Worm (Caenorhabditis elegans) whole organism, late embryonic: ENCODE results near the gene fbxa-11.

Experiments used
- C38D4.7 ChIP-seq: fragments of 200-800 bp; sonication (Bioruptor generic); optimal IDR thresholded peaks from 2 replicates; lab custom pipeline; 2018; ENCODE audit warnings: mild to moderate bottlenecking, missing genetic modification characterization, moderate library complexity, missing compliant biosample characterization
- ama-1 ChIP-seq: fragments of 150-350 bp; optimal IDR thresholded peaks from 2 replicates; lab custom pipeline; 2014
- ceh-2 ChIP-seq: sonication (generic microtip); optimal IDR thresholded peaks from 2 replicates; lab custom pipeline; 2016; ENCODE audit warnings: missing genotype, missing genetic modification characterization, missing compliant biosample characterization
- ceh-34 ChIP-seq: sonication (generic microtip); optimal IDR thresholded peaks from 2 replicates; lab custom pipeline; 2016; ENCODE audit warnings: mild to moderate bottlenecking, missing genetic modification characterization, missing compliant biosample characterization
- fkh-6 ChIP-seq: sonication (generic microtip); optimal IDR thresholded peaks from 2 replicates; lab custom pipeline; 2016; ENCODE audit warnings: missing genetic modification characterization, missing compliant biosample characterization
- nfya-1 ChIP-seq: sonication (generic microtip); optimal IDR thresholded peaks from 2 replicates; lab custom pipeline; 2017; ENCODE audit warnings: missing genetic modification characterization, mild to moderate bottlenecking, missing compliant biosample characterization, antibody characterized with exemption, moderate library complexity
- nhr-11 ChIP-seq: fragments of 150-350 bp; optimal IDR thresholded peaks from 2 replicates; lab custom pipeline; 2014; ENCODE audit warnings: missing biosample characterization, missing genetic modification characterization
- odd-2 ChIP-seq: sonication (generic microtip); optimal IDR thresholded peaks from 2 replicates; lab custom pipeline; 2017; ENCODE audit warnings: antibody characterized with exemption, mild to moderate bottlenecking, missing genetic modification characterization, missing compliant biosample characterization
- pha-2 ChIP-seq: sonication (generic microtip); optimal IDR thresholded peaks from 2 replicates; lab custom pipeline; 2017; ENCODE audit warnings: mild to moderate bottlenecking, missing genetic modification characterization, missing compliant biosample characterization
- ref-2 ChIP-seq: sonication (generic microtip); optimal IDR thresholded peaks from 2 replicates; lab custom pipeline; 2016; ENCODE audit warnings: missing genetic modification characterization, missing compliant biosample characterization
- unc-55 ChIP-seq: sonication (generic microtip); optimal IDR thresholded peaks from 2 replicates; lab custom pipeline; 2017; ENCODE audit warnings: missing biosample characterization, missing genetic modification reagents, missing genetic modification characterization

DNA sequence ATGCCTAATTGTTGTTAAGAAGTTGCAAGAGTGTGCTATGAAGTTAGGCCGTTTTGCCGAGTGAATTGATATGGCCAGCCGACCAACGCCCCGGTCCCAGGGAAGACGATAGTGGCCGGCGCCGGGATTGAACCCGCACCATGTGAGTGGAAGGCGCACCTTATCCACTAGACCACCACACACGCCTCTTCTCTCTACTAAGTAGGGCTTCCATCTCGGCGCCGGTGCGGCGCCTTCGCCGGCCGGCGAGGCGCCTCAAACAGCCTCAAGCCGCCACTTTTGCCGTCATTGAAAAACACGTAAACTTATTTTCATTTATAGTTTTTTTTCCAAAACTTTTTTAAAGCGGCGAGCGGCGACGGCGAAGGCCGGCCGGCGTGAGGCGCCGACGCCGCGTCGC is 28.2 kb downstream of the fbxa-11 start:
- no peak for TF ChIP-seq ref-2
- TF ChIP-seq ama-1 (lab: Kevin White, UChicago): no peak
- no peak for TF ChIP-seq fkh-6 (tag; lab: Kevin White, UChicago)
- no peak for TF ChIP-seq ceh-34 (tag; lab: Kevin White, UChicago)
- TF ChIP-seq ceh-2 (tag; lab: Kevin White, UChicago): no peak
- TF ChIP-seq odd-2: no peak
- no peak for TF ChIP-seq C38D4.7
- no peak for TF ChIP-seq nfya-1 (tag; lab: Kevin White, UChicago)
- no peak for TF ChIP-seq unc-55 (GFP tag; lab: Kevin White, UChicago)
- TF ChIP-seq nhr-11: no peak
- TF ChIP-seq pha-2: no peak
